Worm (Caenorhabditis elegans) whole organism, young adult: ENCODE measurements around the gene T13A10.1.

Source experiments
- F23B12.7 ChIP-seq: sonication (generic microtip); optimal IDR thresholded peaks from 2 replicates; lab custom pipeline; 2017; ENCODE audit warnings: missing genetic modification characterization, mild to moderate bottlenecking, missing compliant biosample characterization, antibody characterized with exemption, moderate library complexity; ENCODE audit not compliant: insufficient read depth
- egl-44 ChIP-seq: fragments of 200-800 bp; sonication (Bioruptor generic); IDR thresholded peaks from 2 replicates; pipeline ENCODE4 v1.3.6; 2022; ENCODE audit warnings: missing genetic modification reagents, missing genetic modification characterization, missing compliant biosample characterization
- snpc-4 ChIP-seq, 5 experiments: fragments of 150-350 bp in 1 of 5; sonication (generic microtip) in 4 of 5; optimal IDR thresholded peaks; 2 replicates each; lab custom pipeline; 2014 to 2018; ENCODE audit warnings: missing genetic modification characterization in 5 of 5, missing biosample characterization in 3 of 5, antibody characterized with exemption in 2 of 5, mild to moderate bottlenecking in 2 of 5, missing compliant biosample characterization in 2 of 5, missing genotype in 2 of 5, moderate library complexity in 2 of 5, missing genetic modification reagents in 1 of 5
- tbx-9 ChIP-seq: sonication (generic microtip); optimal IDR thresholded peaks from 2 replicates; lab custom pipeline; 2016; ENCODE audit warnings: borderline replicate concordance, missing genetic modification characterization, inconsistent platforms, missing compliant biosample characterization
- unc-62 ChIP-seq: fragments of 150-350 bp; optimal IDR thresholded peaks from 2 replicates; lab custom pipeline; 2014; ENCODE audit warnings: missing biosample characterization, missing genetic modification reagents, missing genetic modification characterization

ce11 chrIV:6290741-6291140 lies 14.9 kb downstream of the T13A10.1 start, which contains the start of gene srv-24:
- TF ChIP-seq unc-62 (GFP tag; lab: Kevin White, UChicago): no peak
- TF ChIP-seq F23B12.7 (tag; lab: Kevin White, UChicago): no peak
- no peak for TF ChIP-seq snpc-4 (GFP tag; optimal IDR thresholded peaks at IDR 0.05; lab: Kevin White, UChicago)
- TF ChIP-seq snpc-4 (tag; optimal IDR thresholded peaks at IDR 0.05; lab: Kevin White, UChicago): no peak
- no peak for TF ChIP-seq egl-44
- TF ChIP-seq tbx-9 (tag; lab: Kevin White, UChicago): no peak
